Fruit fly (Drosophila melanogaster) whole organism, pupa: ENCODE measurements around the gene CG12011.

Experiments
- CG10348 ChIP-seq: fragments of 200-800 bp; sonication (Bioruptor generic); IDR thresholded peaks from 2 replicates; pipeline ENCODE4 v1.3.6; 2022; ENCODE audit warnings: missing biosample characterization, missing genetic modification characterization
- CG12605 ChIP-seq: fragments of 200-800 bp; sonication (Bioruptor generic); IDR thresholded peaks from 2 replicates; pipeline ENCODE4 v1.3.6; 2022; ENCODE audit warnings: missing biosample characterization, missing genetic modification characterization
- CG13204 ChIP-seq: fragments of 200-800 bp; sonication (Bioruptor generic); optimal IDR thresholded peaks from 2 replicates; lab custom pipeline; 2018; ENCODE audit warnings: missing biosample characterization, mild to moderate bottlenecking, missing genetic modification characterization, moderate library complexity
- CG14655 ChIP-seq: fragments of 200-800 bp; sonication (Bioruptor generic); optimal IDR thresholded peaks from 3 replicates; lab custom pipeline; 2017; ENCODE audit warnings: mild to moderate bottlenecking, missing biosample characterization, missing genetic modification reagents, missing genetic modification characterization
- CG15710 ChIP-seq: fragments of 200-800 bp; sonication (Bioruptor generic); optimal IDR thresholded peaks from 2 replicates; lab custom pipeline; 2018; ENCODE audit warnings: missing biosample characterization, mild to moderate bottlenecking, missing genetic modification characterization, moderate library complexity
- CG17806 ChIP-seq: fragments of 200-800 bp; sonication (Bioruptor generic); optimal IDR thresholded peaks from 2 replicates; lab custom pipeline; 2018; ENCODE audit warnings: missing biosample characterization, mild to moderate bottlenecking, missing genetic modification characterization, moderate library complexity
- CG32121 ChIP-seq: fragments of 200-800 bp; sonication (Bioruptor generic); IDR thresholded peaks from 2 replicates; pipeline ENCODE4 v1.3.6; 2022; ENCODE audit warnings: missing biosample characterization, missing genetic modification characterization
- CG34367 ChIP-seq: fragments of 200-800 bp; sonication (Bioruptor generic); optimal IDR thresholded peaks from 2 replicates; lab custom pipeline; 2018; ENCODE audit warnings: missing biosample characterization, mild to moderate bottlenecking, missing genetic modification characterization
- CG4496 ChIP-seq: fragments of 200-800 bp; sonication (Bioruptor generic); IDR thresholded peaks from 3 replicates; pipeline ENCODE4 v1.3.6; 2022; ENCODE audit warnings: missing biosample characterization, missing genetic modification characterization
- CG8159 ChIP-seq: fragments of 200-800 bp; sonication (Bioruptor generic); optimal IDR thresholded peaks from 3 replicates; lab custom pipeline; 2018; ENCODE audit warnings: missing biosample characterization, mild to moderate bottlenecking, missing genetic modification characterization, moderate library complexity
- CG8301 ChIP-seq: fragments of 200-800 bp; sonication (Bioruptor generic); optimal IDR thresholded peaks from 2 replicates; lab custom pipeline; 2018; ENCODE audit warnings: missing biosample characterization, mild to moderate bottlenecking, missing genetic modification characterization
- CG9948 ChIP-seq: fragments of 200-800 bp; sonication (Bioruptor generic); optimal IDR thresholded peaks from 2 replicates; lab custom pipeline; 2018; ENCODE audit warnings: missing biosample characterization, mild to moderate bottlenecking, missing genetic modification characterization, moderate library complexity
- D1 ChIP-seq: fragments of 200-800 bp; sonication (Bioruptor generic); optimal IDR thresholded peaks from 2 replicates; lab custom pipeline; 2018; ENCODE audit warnings: missing biosample characterization, mild to moderate bottlenecking, missing genetic modification characterization, moderate library complexity
- EcR ChIP-seq: fragments of 200-800 bp; sonication (Bioruptor generic); optimal IDR thresholded peaks from 3 replicates; lab custom pipeline; 2019; ENCODE audit warnings: missing biosample characterization, missing genetic modification characterization, mild to moderate bottlenecking, moderate library complexity, missing genetic modification reagents
- Ets98B ChIP-seq: fragments of 200-800 bp; sonication (Bioruptor generic); IDR thresholded peaks from 2 replicates; pipeline ENCODE4 v1.3.6; 2022; ENCODE audit warnings: missing biosample characterization, missing genetic modification characterization
- Pif1A ChIP-seq: fragments of 200-800 bp; sonication (Bioruptor generic); optimal IDR thresholded peaks from 3 replicates; lab custom pipeline; 2016; ENCODE audit warnings: missing biosample characterization, missing genetic modification characterization
- Pif1B ChIP-seq: fragments of 200-800 bp; sonication (Bioruptor generic); optimal IDR thresholded peaks from 3 replicates; lab custom pipeline; 2016; ENCODE audit warnings: missing biosample characterization, missing genetic modification characterization
- Snoo ChIP-seq: fragments of 200-800 bp; sonication (Bioruptor generic); optimal IDR thresholded peaks from 3 replicates; lab custom pipeline; 2017; ENCODE audit warnings: missing biosample characterization, mild to moderate bottlenecking, missing genetic modification characterization, inconsistent platforms
- fd96Ca ChIP-seq: fragments of 200-800 bp; sonication (Bioruptor generic); IDR thresholded peaks from 3 replicates; pipeline ENCODE4 v1.3.6; 2022; ENCODE audit warnings: missing biosample characterization, missing genetic modification characterization
- gl ChIP-seq: fragments of 200-800 bp; sonication (Bioruptor generic); optimal IDR thresholded peaks from 2 replicates; lab custom pipeline; 2018; ENCODE audit warnings: missing biosample characterization, mild to moderate bottlenecking, missing genetic modification characterization
- rn ChIP-seq: fragments of 200-800 bp; sonication (Bioruptor generic); IDR thresholded peaks from 2 replicates; pipeline ENCODE4 v1.3.6; 2022; ENCODE audit warnings: missing biosample characterization, missing genetic modification characterization

The CG12011 gene

dm6 chr3L:1730873-1731272 is 36.5 kb downstream of the CG12011 start, which contains the start of gene drpr:
Gene drpr (minus strand): TSS chr3L:1731107.
- TF ChIP-seq gl (tag; lab: Kevin White, UChicago) (no peak), CG8159 (tag; lab: Kevin White, UChicago) (peak; percentile 18), CG17806 (tag; lab: Kevin White, UChicago) (no peak), Pif1B (peak; percentile 61), Ets98B (GFP tag; lab: Robert Waterston, UW) (peak; percentile 15; the same call in 1 of the 2 replicates), CG32121 (no peak), CG9948 (tag; lab: Kevin White, UChicago) (no peak), Snoo (tag; lab: Kevin White, UChicago) (peak; percentile 53), CG13204 (no peak), CG15710 (tag; lab: Kevin White, UChicago) (no peak)

dm6 chr3L:1735603-1736002 is 41.2 kb downstream of the CG12011 start, which contains the start of gene Oseg4:
Gene Oseg4 (minus strand): TSS chr3L:1735767.
- TF ChIP-seq CG12605 (GFP tag; lab: Robert Waterston, UW) (peak; percentile 54; the same call in 1 of the 2 replicates), CG17806 (tag; lab: Kevin White, UChicago) (no peak), Pif1A (GFP tag; lab: Kevin White, UChicago) (no peak), CG13204 (no peak), CG15710 (tag; lab: Kevin White, UChicago) (no peak), CG8159 (tag; lab: Kevin White, UChicago) (no peak)

dm6 chr3L:1737898-1738322 is 43.5 kb downstream of the CG12011 start, which contains the start of gene PIG-Wb:
Gene PIG-Wb (minus strand): TSS chr3L:1738106.
- TF ChIP-seq CG13204 (no peak), CG15710 (tag; lab: Kevin White, UChicago) (no peak), CG14655 (GFP tag; lab: Kevin White, UChicago) (no peak), CG8301 (no peak), CG12605 (GFP tag; lab: Robert Waterston, UW) (no peak), CG4496 (GFP tag; lab: Robert Waterston, UW) (no peak), gl (tag; lab: Kevin White, UChicago) (no peak), CG10348 (GFP tag; lab: Robert Waterston, UW) (no peak), Ets98B (GFP tag; lab: Robert Waterston, UW) (no peak), EcR (GFP tag; lab: Kevin White, UChicago) (no peak), D1 (tag; lab: Kevin White, UChicago) (no peak)

dm6 chr3L:1738375-1739328 is 44.2 kb downstream of the CG12011 start, which contains the start of gene Gk2:
Gene Gk2 (plus strand): TSS chr3L:1738407.
- no peak for TF ChIP-seq D1 (tag; lab: Kevin White, UChicago)
- TF ChIP-seq EcR (GFP tag; lab: Kevin White, UChicago), result peak; percentile 3

dm6 chr3L:1739522-1740128 is 45.2 kb downstream of the CG12011 start:
- TF ChIP-seq fd96Ca, result no peak
- TF ChIP-seq gl (tag; lab: Kevin White, UChicago), result peak; percentile 5
- TF ChIP-seq CG32121, result no peak
- TF ChIP-seq CG14655 (GFP tag; lab: Kevin White, UChicago), result no peak
- TF ChIP-seq CG12605 (GFP tag; lab: Robert Waterston, UW), result no peak
- TF ChIP-seq EcR (GFP tag; lab: Kevin White, UChicago), result peak; percentile 78
- no peak for TF ChIP-seq CG9948 (tag; lab: Kevin White, UChicago)
- TF ChIP-seq Pif1B, result no peak

dm6 chr3L:1740129-1740975 is 45.9 kb downstream of the CG12011 start:
- peak; percentile 18 for TF ChIP-seq CG34367 (tag; lab: Kevin White, UChicago)
- TF ChIP-seq D1 (tag; lab: Kevin White, UChicago), result no peak
- no peak for TF ChIP-seq Snoo (tag; lab: Kevin White, UChicago)
- peak; percentile 71 for TF ChIP-seq CG4496 (GFP tag; lab: Robert Waterston, UW)
- TF ChIP-seq Pif1B, result no peak
- no peak for TF ChIP-seq CG8159 (tag; lab: Kevin White, UChicago)
- no peak for TF ChIP-seq CG8301
- 0 out of 2 replicates have a peak, but pooled peaks have one; percentile 34 for TF ChIP-seq CG10348 (GFP tag; lab: Robert Waterston, UW)
- TF ChIP-seq EcR (GFP tag; lab: Kevin White, UChicago), result no peak
- TF ChIP-seq rn (GFP tag; lab: Robert Waterston, UW), result 0 out of 2 replicates have a peak, but pooled peaks have one; percentile 15
- TF ChIP-seq CG14655 (GFP tag; lab: Kevin White, UChicago), result no peak
- peak; percentile 8 for TF ChIP-seq CG9948 (tag; lab: Kevin White, UChicago)
- no peak for TF ChIP-seq CG13204
- peak; percentile 54; the same call in 1 of the 2 replicates for TF ChIP-seq Ets98B (GFP tag; lab: Robert Waterston, UW)
- TF ChIP-seq Pif1A (GFP tag; lab: Kevin White, UChicago), result peak; percentile 57
- peak; percentile 69 for TF ChIP-seq CG32121
- TF ChIP-seq CG17806 (tag; lab: Kevin White, UChicago), result no peak
- TF ChIP-seq fd96Ca, result peak; percentile 81
- TF ChIP-seq gl (tag; lab: Kevin White, UChicago), result no peak
- peak; percentile 14 for TF ChIP-seq CG15710 (tag; lab: Kevin White, UChicago)
- no peak for TF ChIP-seq CG12605 (GFP tag; lab: Robert Waterston, UW)
- TF ChIP-seq, all 21 proteins: peak for 10
